Worm (Caenorhabditis elegans) whole organism, mixed stage, embryonic: ENCODE measurements around the gene prx-12.

ENCODE experiments used
- M03D4.4 ChIP-seq: sonication (generic microtip); optimal IDR thresholded peaks from 2 replicates; lab custom pipeline; 2017; ENCODE audit warnings: mild to moderate bottlenecking, missing genetic modification characterization, missing compliant biosample characterization
- bed-3 ChIP-seq: fragments of 200-800 bp; sonication (Bioruptor generic); optimal IDR thresholded peaks from 3 replicates; lab custom pipeline; 2018; ENCODE audit warnings: mild to moderate bottlenecking, missing genetic modification characterization, moderate library complexity, missing compliant biosample characterization
- blmp-1 ChIP-seq: fragments of 150-350 bp; optimal IDR thresholded peaks from 2 replicates; lab custom pipeline; 2014; ENCODE audit warnings: missing biosample characterization, missing genetic modification characterization
- ceh-43 ChIP-seq: fragments of 200-800 bp; sonication (Bioruptor generic); optimal IDR thresholded peaks from 2 replicates; lab custom pipeline; 2018; ENCODE audit warnings: mild to moderate bottlenecking, missing genetic modification characterization, moderate library complexity, missing compliant biosample characterization
- ceh-83 ChIP-seq: fragments of 200-800 bp; sonication (Bioruptor generic); optimal IDR thresholded peaks from 2 replicates; lab custom pipeline; 2018; ENCODE audit warnings: mild to moderate bottlenecking, missing genetic modification characterization, missing compliant biosample characterization
- ces-1 ChIP-seq: fragments of 150-350 bp; optimal IDR thresholded peaks from 2 replicates; lab custom pipeline; 2014; ENCODE audit warnings: missing biosample characterization, missing genetic modification reagents, missing genetic modification characterization
- cnd-1 ChIP-seq: fragments of 200-800 bp; sonication (Bioruptor generic); optimal IDR thresholded peaks from 2 replicates; lab custom pipeline; 2018; ENCODE audit warnings: mild to moderate bottlenecking, missing genetic modification characterization, missing compliant biosample characterization
- drap-1 ChIP-seq: fragments of 200-800 bp; sonication (Bioruptor generic); optimal IDR thresholded peaks from 3 replicates; lab custom pipeline; 2018; ENCODE audit warnings: mild to moderate bottlenecking, missing genetic modification characterization, missing compliant biosample characterization
- elt-1 ChIP-seq: sonication (generic microtip); optimal IDR thresholded peaks from 2 replicates; lab custom pipeline; 2017; ENCODE audit warnings: missing genetic modification characterization, mild to moderate bottlenecking, missing compliant biosample characterization, antibody characterized with exemption, moderate library complexity, borderline replicate concordance; ENCODE audit not compliant: insufficient read depth
- elt-3 ChIP-seq: fragments of 150-350 bp; optimal IDR thresholded peaks from 2 replicates; lab custom pipeline; 2014; ENCODE audit warnings: missing biosample characterization, missing genetic modification characterization
- ham-2 ChIP-seq: fragments of 200-800 bp; sonication (Bioruptor generic); optimal IDR thresholded peaks from 2 replicates; lab custom pipeline; 2018; ENCODE audit warnings: mild to moderate bottlenecking, missing genetic modification characterization, missing compliant biosample characterization
- hlh-1 ChIP-seq: fragments of 150-350 bp; optimal IDR thresholded peaks from 2 replicates; lab custom pipeline; 2014; ENCODE audit warnings: missing biosample characterization, missing genetic modification reagents, missing genetic modification characterization
- lin-13 ChIP-seq: fragments of 150-350 bp; optimal IDR thresholded peaks from 2 replicates; lab custom pipeline; 2014; ENCODE audit warnings: missing biosample characterization, missing genetic modification characterization
- lin-32 ChIP-seq: fragments of 200-800 bp; sonication (Bioruptor generic); optimal IDR thresholded peaks from 2 replicates; lab custom pipeline; 2018; ENCODE audit warnings: mild to moderate bottlenecking, missing genetic modification characterization, missing compliant biosample characterization
- lsy-2 ChIP-seq: fragments of 150-350 bp; optimal IDR thresholded peaks from 2 replicates; lab custom pipeline; 2014; ENCODE audit warnings: missing biosample characterization, missing genetic modification characterization
- mab-5 ChIP-seq: fragments of 150-350 bp; optimal IDR thresholded peaks from 2 replicates; lab custom pipeline; 2014; ENCODE audit warnings: missing biosample characterization, missing genetic modification characterization
- mep-1 ChIP-seq: fragments of 150-350 bp; optimal IDR thresholded peaks from 2 replicates; lab custom pipeline; 2017; ENCODE audit warnings: missing biosample characterization, missing genetic modification reagents, missing genetic modification characterization, inconsistent platforms
- mls-2 ChIP-seq: sonication (generic microtip); optimal IDR thresholded peaks from 2 replicates; lab custom pipeline; 2016; ENCODE audit warnings: mild to moderate bottlenecking, missing genetic modification characterization, moderate library complexity, missing compliant biosample characterization
- nhr-12 ChIP-seq: fragments of 150-350 bp; optimal IDR thresholded peaks from 2 replicates; lab custom pipeline; 2014; ENCODE audit warnings: missing biosample characterization, missing genetic modification characterization
- nhr-237 ChIP-seq: fragments of 150-350 bp; optimal IDR thresholded peaks from 2 replicates; lab custom pipeline; 2014; ENCODE audit warnings: missing biosample characterization, missing genetic modification characterization
- nhr-28 ChIP-seq: fragments of 150-350 bp; optimal IDR thresholded peaks from 2 replicates; lab custom pipeline; 2014; ENCODE audit warnings: missing biosample characterization, missing genetic modification characterization
- nhr-76 ChIP-seq: sonication (generic microtip); optimal IDR thresholded peaks from 2 replicates; lab custom pipeline; 2017; ENCODE audit warnings: missing biosample characterization, missing genetic modification characterization
- pha-4 ChIP-seq: fragments of 150-350 bp; optimal IDR thresholded peaks from 2 replicates; lab custom pipeline; 2018; ENCODE audit warnings: missing biosample characterization, missing genetic modification reagents, missing genetic modification characterization
- sem-2 ChIP-seq: fragments of 200-800 bp; sonication (Bioruptor generic); optimal IDR thresholded peaks from 2 replicates; lab custom pipeline; 2018; ENCODE audit warnings: mild to moderate bottlenecking, missing genetic modification characterization, missing compliant biosample characterization
- snpc-4 ChIP-seq: fragments of 150-350 bp; optimal IDR thresholded peaks from 2 replicates; lab custom pipeline; 2014; ENCODE audit warnings: missing biosample characterization, missing genetic modification characterization
- tbx-8 ChIP-seq: fragments of 200-800 bp; sonication (Bioruptor generic); optimal IDR thresholded peaks from 2 replicates; lab custom pipeline; 2018; ENCODE audit warnings: mild to moderate bottlenecking, missing genetic modification characterization, moderate library complexity, missing compliant biosample characterization
- unc-39 ChIP-seq: fragments of 150-350 bp; optimal IDR thresholded peaks from 2 replicates; lab custom pipeline; 2014; ENCODE audit warnings: missing biosample characterization, missing genetic modification characterization
- unc-62 ChIP-seq: fragments of 150-350 bp; optimal IDR thresholded peaks from 2 replicates; lab custom pipeline; 2014; ENCODE audit warnings: missing biosample characterization, missing genetic modification reagents, missing genetic modification characterization
- ztf-11 ChIP-seq: fragments of 150-350 bp; optimal IDR thresholded peaks from 2 replicates; lab custom pipeline; 2014; ENCODE audit warnings: missing biosample characterization, missing genetic modification characterization

prx-12 gene

DNA sequence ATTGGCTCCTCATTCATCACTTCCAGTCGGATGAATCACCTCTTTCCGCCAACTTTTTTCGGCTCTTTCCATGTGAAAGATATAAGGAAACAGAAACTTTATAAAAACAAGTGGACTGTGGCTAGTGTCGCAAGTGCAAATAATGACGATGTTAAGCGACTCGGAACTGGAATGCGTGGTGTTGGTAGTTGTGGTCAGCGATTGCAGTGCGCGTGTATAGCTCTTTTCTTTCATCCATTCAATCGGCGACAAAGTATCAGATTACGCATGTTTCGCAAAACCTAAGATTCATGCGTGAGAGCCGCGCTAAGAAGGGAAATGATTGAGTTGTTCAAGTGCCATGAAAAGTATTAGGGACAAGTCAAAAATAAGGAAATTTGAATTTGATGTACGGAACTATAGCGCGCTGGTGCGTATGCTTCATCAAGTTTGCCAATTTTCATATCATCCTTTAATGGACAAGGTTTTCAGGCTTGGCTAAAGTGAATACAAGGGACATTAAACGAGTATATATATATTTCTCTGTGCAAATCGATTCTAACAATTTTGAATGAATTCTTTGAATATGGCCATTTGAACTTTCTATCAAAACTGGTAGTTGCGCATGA, 5.3 kb upstream of the prx-12 start:
- no peak for TF ChIP-seq elt-1 (tag; lab: Kevin White, UChicago)
- TF ChIP-seq ces-1, result peak; percentile 43

DNA sequence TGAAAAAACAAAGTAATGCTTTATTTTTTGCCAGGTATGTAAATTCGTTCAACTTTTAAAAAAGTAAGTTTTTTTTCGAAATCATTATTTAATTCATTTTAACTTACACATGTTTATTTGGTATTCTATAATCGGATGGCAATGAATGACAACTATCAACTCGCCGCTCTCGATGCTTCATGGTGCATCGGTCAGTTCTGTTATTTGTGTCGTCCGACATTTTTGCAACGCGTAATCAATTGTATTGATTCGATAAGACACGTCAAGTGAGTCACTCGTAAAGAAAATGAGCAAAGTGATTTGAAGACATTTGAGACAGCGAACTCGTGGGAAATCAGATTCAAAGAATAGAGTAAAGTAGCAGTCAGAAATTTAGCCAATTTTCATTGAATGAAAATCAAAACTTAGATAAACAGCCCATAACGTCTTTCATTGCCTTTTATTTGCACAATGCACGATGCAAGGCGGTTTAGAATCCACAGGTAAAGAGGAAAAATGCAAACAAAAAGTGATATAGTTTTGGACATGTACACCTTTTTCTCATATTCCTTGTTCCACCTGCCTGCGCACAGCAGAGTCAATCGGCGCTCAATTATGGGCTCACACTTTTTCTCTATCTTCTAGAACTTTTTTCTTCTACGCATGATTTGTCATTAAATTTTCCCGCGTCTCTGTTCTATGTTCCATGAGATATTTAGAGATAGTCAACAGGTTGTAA, 7.5 kb downstream of the prx-12 start:
- TF ChIP-seq sem-2 (no peak), cnd-1 (tag; lab: Kevin White, UChicago) (no peak), unc-62 (no peak), blmp-1 (tag; lab: Kevin White, UChicago) (no peak), ceh-43 (GFP tag; lab: Kevin White, UChicago) (no peak), tbx-8 (GFP tag; lab: Kevin White, UChicago) (no peak), unc-39 (tag; lab: Kevin White, UChicago) (no peak), elt-1 (tag; lab: Kevin White, UChicago) (no peak), nhr-12 (no peak), lin-32 (GFP tag; lab: Kevin White, UChicago) (no peak), ztf-11 (tag; lab: Kevin White, UChicago) (no peak), mep-1 (tag; lab: Kevin White, UChicago) (no peak), M03D4.4 (tag; lab: Kevin White, UChicago) (no peak), mls-2 (tag; lab: Kevin White, UChicago) (no peak), hlh-1 (no peak), nhr-237 (tag; lab: Kevin White, UChicago) (no peak), nhr-28 (tag; lab: Kevin White, UChicago) (no peak)

ce11 chrX:11405908-11406307, 12.8 kb downstream of the prx-12 start, which contains the start of gene slo-2:
Gene slo-2, minus strand, starts transcription at chrX:11405931.
- TF ChIP-seq ces-1 (peak; percentile 89), tbx-8 (GFP tag; lab: Kevin White, UChicago) (no peak)

DNA sequence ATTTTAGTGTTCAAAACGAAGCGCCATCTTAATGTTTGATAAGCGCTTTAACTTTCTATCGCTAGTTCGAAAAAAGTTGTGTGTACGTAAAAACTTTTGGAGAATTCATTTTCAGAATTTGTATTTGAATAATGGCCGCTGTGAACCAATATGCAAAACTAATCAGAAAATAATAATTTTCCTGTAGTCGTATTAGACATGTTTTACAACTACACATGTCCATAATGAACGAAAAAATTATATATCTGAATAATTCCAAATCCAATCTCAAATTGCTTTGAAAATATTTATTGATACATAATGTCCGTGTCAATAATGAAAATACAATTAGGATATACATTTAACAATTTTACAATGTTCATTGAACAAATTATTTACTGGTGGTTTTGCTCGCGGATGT, 13.7 kb downstream of the prx-12 start:
- TF ChIP-seq nhr-76 (tag; lab: Kevin White, UChicago) (no peak), nhr-12 (no peak), drap-1 (GFP tag; lab: Kevin White, UChicago) (no peak), elt-3 (tag; lab: Kevin White, UChicago) (no peak), ces-1 (no peak), lin-32 (GFP tag; lab: Kevin White, UChicago) (no peak), ham-2 (GFP tag; lab: Kevin White, UChicago) (no peak), blmp-1 (tag; lab: Kevin White, UChicago) (no peak), snpc-4 (no peak), mab-5 (no peak), unc-39 (tag; lab: Kevin White, UChicago) (no peak), bed-3 (no peak)

ce11 chrX:11407682-11408335, 14.7 kb downstream of the prx-12 start, which contains the start of gene F08B12.4:
Gene F08B12.4, minus strand, starts transcription at chrX:11407732.
- TF ChIP-seq cnd-1 (tag; lab: Kevin White, UChicago) (no peak), nhr-237 (tag; lab: Kevin White, UChicago) (no peak), mab-5 (no peak), mep-1 (tag; lab: Kevin White, UChicago) (no peak), nhr-76 (tag; lab: Kevin White, UChicago) (no peak), tbx-8 (GFP tag; lab: Kevin White, UChicago) (no peak), lin-13 (no peak), snpc-4 (no peak), mls-2 (tag; lab: Kevin White, UChicago) (no peak)
- TF ChIP-seq, all 35 proteins: peak for 0

ce11 chrX:11409457-11409856, 16.4 kb downstream of the prx-12 start:
- no peak for TF ChIP-seq unc-39 (tag; lab: Kevin White, UChicago)
- TF ChIP-seq ztf-11 (tag; lab: Kevin White, UChicago), result no peak
- no peak for TF ChIP-seq ceh-83 (GFP tag; lab: Kevin White, UChicago)
- no peak for TF ChIP-seq pha-4
- TF ChIP-seq mep-1 (tag; lab: Kevin White, UChicago), result no peak
- no peak for TF ChIP-seq drap-1 (GFP tag; lab: Kevin White, UChicago)
- TF ChIP-seq unc-62, result no peak
- no peak for TF ChIP-seq ceh-43 (GFP tag; lab: Kevin White, UChicago)
- TF ChIP-seq lsy-2 (tag; lab: Kevin White, UChicago), result no peak
- no peak for TF ChIP-seq hlh-1
- no peak for TF ChIP-seq nhr-237 (tag; lab: Kevin White, UChicago)
- TF ChIP-seq, all 35 proteins: peak for 0
